Worm (Caenorhabditis elegans): Measurements from ENCODE around the gene pmt-1.

DNA sequence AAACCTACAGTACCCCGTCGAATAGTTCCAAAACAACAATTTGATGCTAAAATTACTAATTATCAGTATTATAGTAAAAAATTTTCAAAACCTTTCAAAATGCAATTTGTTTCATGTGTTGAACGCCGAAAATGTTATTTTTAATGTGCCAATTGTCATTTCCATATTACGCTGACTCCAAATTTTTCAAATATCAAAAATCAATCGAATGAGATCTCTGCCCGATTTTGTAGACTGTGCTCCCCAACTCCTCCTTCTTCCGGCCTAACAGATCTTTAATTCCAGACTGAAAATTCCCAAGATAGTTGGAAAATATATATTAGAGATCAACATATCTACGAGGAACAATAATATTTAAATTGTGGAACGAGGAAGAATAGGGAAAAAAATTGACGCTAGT is 4.5 kb downstream of the pmt-1 start:
- TF ChIP-seq tra-4 (tag; optimal IDR thresholded peaks at IDR 0.05): no peak
- TF ChIP-seq flt-1 (GFP tag; IDR thresholded peaks at IDR 0.05): no peak
- TF ChIP-seq B0310.2 (tag; optimal IDR thresholded peaks at IDR 0.05): no peak
- no peak for TF ChIP-seq ama-1 (optimal IDR thresholded peaks at IDR 0.05)
- no peak for TF ChIP-seq hmg-4 (GFP tag; optimal IDR thresholded peaks at IDR 0.05)
- TF ChIP-seq tbx-37 (GFP tag; conservative IDR thresholded peaks at IDR 0.05): no peak
- no peak for TF ChIP-seq ets-7 (tag; optimal IDR thresholded peaks at IDR 0.05)
- TF ChIP-seq pes-1 (GFP tag; IDR thresholded peaks at IDR 0.05): no peak
- no peak for TF ChIP-seq hnd-1 (tag; optimal IDR thresholded peaks at IDR 0.05)
- no peak for TF ChIP-seq tbx-11 (GFP tag; IDR thresholded peaks at IDR 0.05)
- TF ChIP-seq ceh-13 (GFP tag; optimal IDR thresholded peaks at IDR 0.05): no peak
- no peak for TF ChIP-seq F13C5.2 (tag; optimal IDR thresholded peaks at IDR 0.05)
- no peak for TF ChIP-seq hmbx-1 (tag; optimal IDR thresholded peaks at IDR 0.05)
- no peak for TF ChIP-seq ceh-36 (tag; optimal IDR thresholded peaks at IDR 0.05)
